Fruit fly (Drosophila melanogaster): ENCODE data around the gene D19B.

D19B gene

dm6 chr3L:6218517-6219155 is 33.9 kb upstream of the D19B start (continued):
- no peak for TF ChIP-seq Blimp-1 (GFP tag; optimal IDR thresholded peaks at IDR 0.05)
- TF ChIP-seq CG16779 (GFP tag; IDR thresholded peaks at IDR 0.05): no peak
- no peak for TF ChIP-seq CG1647 (GFP tag; optimal IDR thresholded peaks at IDR 0.05)
- TF ChIP-seq Ada2b (GFP tag; IDR thresholded peaks at IDR 0.05): no peak
- no peak for TF ChIP-seq CG10274 (GFP tag; optimal IDR thresholded peaks at IDR 0.05)
- TF ChIP-seq C15 (GFP tag; IDR thresholded peaks at IDR 0.05): no peak
- TF ChIP-seq crol (GFP tag; IDR thresholded peaks at IDR 0.05): no peak
- TF ChIP-seq CG11398 (GFP tag; optimal IDR thresholded peaks at IDR 0.05): no peak
- TF ChIP-seq CG17361 (GFP tag; IDR thresholded peaks at IDR 0.05): no peak
- TF ChIP-seq gt (GFP tag; IDR thresholded peaks at IDR 0.05): no peak
- no peak for TF ChIP-seq Hand (GFP tag; optimal IDR thresholded peaks at IDR 0.05)
- no peak for TF ChIP-seq prd (optimal IDR thresholded peaks at IDR 0.05)
- no peak for TF ChIP-seq prd (GFP tag; IDR thresholded peaks at IDR 0.05)
- peak; percentile 39 for TF ChIP-seq Fer1 (GFP tag; optimal IDR thresholded peaks at IDR 0.05)
- TF ChIP-seq CG13775 (GFP tag; optimal IDR thresholded peaks at IDR 0.05): no peak
- TF ChIP-seq Hr39 (optimal IDR thresholded peaks at IDR 0.05): no peak
- no peak for TF ChIP-seq CG7928 (GFP tag; optimal IDR thresholded peaks at IDR 0.05)
- no peak for TF ChIP-seq CG4424 (GFP tag; optimal IDR thresholded peaks at IDR 0.05)
- TF ChIP-seq CG31441 (GFP tag; IDR thresholded peaks at IDR 0.05): no peak
- peak; percentile 94 for TF ChIP-seq pfk (GFP tag; optimal IDR thresholded peaks at IDR 0.05)
- no peak for TF ChIP-seq Hr78 (GFP tag; optimal IDR thresholded peaks at IDR 0.05)
- TF ChIP-seq zf30C (GFP tag; optimal IDR thresholded peaks at IDR 0.05): no peak
- TF ChIP-seq CG8281 (tag; optimal IDR thresholded peaks at IDR 0.05): no peak
- TF ChIP-seq MBD-R2 (GFP tag; IDR thresholded peaks at IDR 0.05): no peak
- no peak for TF ChIP-seq Pdp1 (GFP tag; optimal IDR thresholded peaks at IDR 0.05)
- 0 out of 2 replicates have a peak, but pooled peaks have one; percentile 12 for TF ChIP-seq Bgb (GFP tag; IDR thresholded peaks at IDR 0.05; ENCODE audit: partially characterized antibody)
- TF ChIP-seq grau (tag; optimal IDR thresholded peaks at IDR 0.05): no peak
- no peak for TF ChIP-seq aop (GFP tag; IDR thresholded peaks at IDR 0.05)
- no peak for TF ChIP-seq Abd-B (GFP tag; optimal IDR thresholded peaks at IDR 0.05)
- no peak for TF ChIP-seq Oli (tag; optimal IDR thresholded peaks at IDR 0.05)
- no peak for TF ChIP-seq NfI (GFP tag; optimal IDR thresholded peaks at IDR 0.05)
- no peak for TF ChIP-seq hth (optimal IDR thresholded peaks at IDR 0.05)
- no peak for TF ChIP-seq CG1603 (tag; optimal IDR thresholded peaks at IDR 0.05)
- no peak for TF ChIP-seq sens-2 (GFP tag; IDR thresholded peaks at IDR 0.05)
- TF ChIP-seq lab (GFP tag; optimal IDR thresholded peaks at IDR 0.05): peak; percentile 13
- peak; percentile 44 for TF ChIP-seq lbe (GFP tag; optimal IDR thresholded peaks at IDR 0.05)
- TF ChIP-seq CG10462 (GFP tag; optimal IDR thresholded peaks at IDR 0.05): no peak
- TF ChIP-seq tin (GFP tag; optimal IDR thresholded peaks at IDR 0.05): no peak
- no peak for TF ChIP-seq CG9876 (GFP tag; optimal IDR thresholded peaks at IDR 0.05)
- TF ChIP-seq fd64A (GFP tag; optimal IDR thresholded peaks at IDR 0.05): no peak
- TF ChIP-seq schlank (tag; optimal IDR thresholded peaks at IDR 0.05): no peak
- no peak for TF ChIP-seq pita (GFP tag; optimal IDR thresholded peaks at IDR 0.05)
- no peak for TF ChIP-seq zfh1 (GFP tag; IDR thresholded peaks at IDR 0.05)
- no peak for TF ChIP-seq CG9932 (GFP tag; IDR thresholded peaks at IDR 0.05)
- no peak for TF ChIP-seq CG11695 (GFP tag; IDR thresholded peaks at IDR 0.05)
- TF ChIP-seq CG18619 (GFP tag; optimal IDR thresholded peaks at IDR 0.05): no peak
- no peak for TF ChIP-seq lilli (GFP tag; optimal IDR thresholded peaks at IDR 0.05)
- TF ChIP-seq stwl (tag; optimal IDR thresholded peaks at IDR 0.05): peak; percentile 3
- TF ChIP-seq CG15601 (tag; optimal IDR thresholded peaks at IDR 0.05): no peak
- no peak for TF ChIP-seq Xbp1 (GFP tag; optimal IDR thresholded peaks at IDR 0.05)
- TF ChIP-seq CG7357 (GFP tag; IDR thresholded peaks at IDR 0.05): no peak

Measured in whole organism, embryonic.